Worm (Caenorhabditis elegans): ENCODE data around the gene scl-20.

DNA sequence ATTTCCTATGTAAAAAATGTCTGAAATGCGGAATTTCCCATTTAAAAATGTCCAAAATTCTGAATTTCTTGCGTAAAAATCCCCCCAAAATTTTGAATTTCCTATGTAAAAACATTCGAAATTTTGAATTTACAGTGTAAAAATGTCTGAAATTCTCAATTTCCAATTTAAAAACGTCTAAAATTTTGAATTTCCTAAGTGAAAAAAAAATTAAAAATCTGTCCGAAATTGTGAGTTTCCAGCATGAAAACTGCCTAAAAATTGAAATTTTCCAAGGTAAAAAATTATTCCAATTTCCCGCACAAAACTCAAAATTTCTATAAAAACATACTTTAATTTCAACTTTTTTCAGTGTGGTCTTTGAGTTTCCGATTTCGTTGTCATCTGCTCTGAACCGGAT is 12.4 kb downstream of the scl-20 start:
- TF ChIP-seq tab-1 (GFP tag; IDR thresholded peaks at IDR 0.05) (no peak), flt-1 (GFP tag; IDR thresholded peaks at IDR 0.05) (no peak), ref-1 (GFP tag; conservative IDR thresholded peaks at IDR 0.05) (no peak), ztf-23 (GFP tag; IDR thresholded peaks at IDR 0.05) (no peak), ztf-29 (GFP tag; IDR thresholded peaks at IDR 0.05) (no peak), cog-1 (tag; optimal IDR thresholded peaks at IDR 0.05) (no peak), T22C8.4 (GFP tag; IDR thresholded peaks at IDR 0.05) (no peak), klf-2 (GFP tag; conservative IDR thresholded peaks at IDR 0.05) (no peak), med-1 (GFP tag; optimal IDR thresholded peaks at IDR 0.05; ENCODE audit: insufficient read depth) (no peak)

Data from whole organism, midembryonic.